Worm (Caenorhabditis elegans) whole organism, L2 larva: ENCODE measurements around the gene fbxa-128.
"Not testable (repeated sequence)": the region's sequence is repeated elsewhere in the genome, so short reads cannot be mapped to it uniquely, and the experiment has no call there.

Experiments
- C34F6.9 ChIP-seq: fragments of 150-350 bp; optimal IDR thresholded peaks from 2 replicates; lab custom pipeline; 2014; ENCODE audit warnings: missing biosample characterization, missing genetic modification characterization
- R02D3.7 ChIP-seq: fragments of 150-350 bp; optimal IDR thresholded peaks from 2 replicates; lab custom pipeline; 2014; ENCODE audit warnings: missing biosample characterization, missing genetic modification characterization
- Y55F3AM.14 ChIP-seq: fragments of 200-800 bp; sonication (Bioruptor generic); optimal IDR thresholded peaks from 2 replicates; lab custom pipeline; 2018; ENCODE audit warnings: mild to moderate bottlenecking, missing genetic modification characterization, missing compliant biosample characterization
- ZK546.5 ChIP-seq: sonication (generic microtip); optimal IDR thresholded peaks from 2 replicates; lab custom pipeline; 2017; ENCODE audit warnings: missing biosample characterization, missing genetic modification characterization
- aly-2 ChIP-seq: fragments of 150-350 bp; optimal IDR thresholded peaks from 2 replicates; lab custom pipeline; 2014; ENCODE audit warnings: missing biosample characterization, missing genetic modification characterization
- ama-1 ChIP-seq: fragments of 150-350 bp; optimal IDR thresholded peaks from 2 replicates; lab custom pipeline; 2018; ENCODE audit warnings: inconsistent platforms
- blmp-1 ChIP-seq: sonication (generic microtip); optimal IDR thresholded peaks from 2 replicates; lab custom pipeline; 2017; ENCODE audit warnings: missing genetic modification characterization, mild to moderate bottlenecking, missing compliant biosample characterization, antibody characterized with exemption, moderate library complexity; ENCODE audit not compliant: insufficient read depth
- ceh-16 ChIP-seq: fragments of 150-350 bp; optimal IDR thresholded peaks from 2 replicates; lab custom pipeline; 2014; ENCODE audit warnings: missing biosample characterization, missing genetic modification characterization
- ceh-82 ChIP-seq: fragments of 150-350 bp; optimal IDR thresholded peaks from 2 replicates; lab custom pipeline; 2014; ENCODE audit warnings: missing biosample characterization, missing genetic modification characterization
- dmd-4 ChIP-seq: sonication (generic microtip); optimal IDR thresholded peaks from 2 replicates; lab custom pipeline; 2017; ENCODE audit warnings: missing biosample characterization, missing genetic modification characterization
- elt-3 ChIP-seq: sonication (generic microtip); optimal IDR thresholded peaks from 2 replicates; lab custom pipeline; 2017; ENCODE audit warnings: missing biosample characterization, missing genetic modification characterization
- lin-11 ChIP-seq: fragments of 150-350 bp; sonication (generic microtip); optimal IDR thresholded peaks from 2 replicates; lab custom pipeline; 2014; ENCODE audit warnings: missing biosample characterization, missing genetic modification characterization, inconsistent platforms, mixed read lengths
- lin-13 ChIP-seq: fragments of 150-350 bp; optimal IDR thresholded peaks from 2 replicates; lab custom pipeline; 2014; ENCODE audit warnings: missing biosample characterization, missing genetic modification reagents, missing genetic modification characterization
- lin-39 ChIP-seq: fragments of 150-350 bp; optimal IDR thresholded peaks from 2 replicates; lab custom pipeline; 2014; ENCODE audit warnings: missing biosample characterization, missing genetic modification reagents, missing genetic modification characterization
- lsy-2 ChIP-seq, 2 experiments: fragments of 150-350 bp in 1 of 2; sonication (generic microtip) in 1 of 2; optimal IDR thresholded peaks; 2 replicates each; lab custom pipeline; 2014 to 2017; ENCODE audit warnings: missing biosample characterization in 2 of 2, missing genetic modification characterization in 2 of 2
- mdl-1 ChIP-seq, 2 experiments: fragments of 150-350 bp in 1 of 2; sonication (generic microtip) in 1 of 2; optimal IDR thresholded peaks; 2 replicates each; lab custom pipeline; 2017; ENCODE audit warnings: missing biosample characterization in 2 of 2, missing genetic modification characterization in 2 of 2
- nhr-10 ChIP-seq: sonication (generic microtip); optimal IDR thresholded peaks from 2 replicates; lab custom pipeline; 2017; ENCODE audit warnings: missing biosample characterization, missing genetic modification characterization
- nhr-129 ChIP-seq: fragments of 150-350 bp; optimal IDR thresholded peaks from 2 replicates; lab custom pipeline; 2014; ENCODE audit warnings: missing biosample characterization, missing genetic modification characterization
- nhr-21 ChIP-seq: fragments of 150-350 bp; optimal IDR thresholded peaks from 2 replicates; lab custom pipeline; 2014; ENCODE audit warnings: missing biosample characterization, missing genetic modification characterization
- nhr-237 ChIP-seq: fragments of 150-350 bp; optimal IDR thresholded peaks from 2 replicates; lab custom pipeline; 2014; ENCODE audit warnings: missing biosample characterization, missing genetic modification characterization
- skn-1 ChIP-seq: sonication (generic microtip); optimal IDR thresholded peaks from 2 replicates; lab custom pipeline; 2017; ENCODE audit warnings: missing biosample characterization, missing genetic modification characterization
- sma-3 ChIP-seq: sonication (generic microtip); optimal IDR thresholded peaks from 2 replicates; lab custom pipeline; 2016; ENCODE audit warnings: missing genetic modification reagents, missing genetic modification characterization, missing compliant biosample characterization
- sma-9 ChIP-seq, 2 experiments: fragments of 150-350 bp in 1 of 2; sonication (generic microtip) in 1 of 2; optimal IDR thresholded peaks; 2 replicates each; lab custom pipeline; 2014 to 2016; ENCODE audit warnings: missing genetic modification characterization in 2 of 2, mild to moderate bottlenecking in 1 of 2, missing biosample characterization in 1 of 2, missing compliant biosample characterization in 1 of 2, missing genetic modification reagents in 1 of 2, moderate library complexity in 1 of 2
- snpc-4 ChIP-seq: fragments of 150-350 bp; optimal IDR thresholded peaks from 2 replicates; lab custom pipeline; 2014; ENCODE audit warnings: missing biosample characterization, missing genetic modification characterization
- unc-55 ChIP-seq: fragments of 150-350 bp; sonication (generic microtip); optimal IDR thresholded peaks from 3 replicates; lab custom pipeline; 2014; ENCODE audit warnings: missing biosample characterization, missing genetic modification reagents, missing genetic modification characterization
- unc-62 ChIP-seq: fragments of 150-350 bp; optimal IDR thresholded peaks from 2 replicates; lab custom pipeline; 2014; ENCODE audit warnings: missing biosample characterization, missing genetic modification reagents, missing genetic modification characterization
- zag-1 ChIP-seq: fragments of 150-350 bp; optimal IDR thresholded peaks from 2 replicates; lab custom pipeline; 2014; ENCODE audit warnings: missing biosample characterization, missing genetic modification characterization
- ztf-11 ChIP-seq: sonication (generic microtip); optimal IDR thresholded peaks from 2 replicates; lab custom pipeline; 2017; ENCODE audit warnings: missing biosample characterization, missing genetic modification characterization
- ztf-4 ChIP-seq: fragments of 150-350 bp; optimal IDR thresholded peaks from 2 replicates; lab custom pipeline; 2014; ENCODE audit warnings: missing biosample characterization, missing genetic modification characterization

fbxa-128 gene

ce11 chrIII:11141791-11142490, 3.0 kb upstream of the fbxa-128 start, which contains the start of the genes Y47D3A.1 and pola-1 (continued):
- TF ChIP-seq zag-1 (no peak), lsy-2 (tag; optimal IDR thresholded peaks at IDR 0.05; lab: Kevin White, UChicago) (peak; percentile 48 to 88), ceh-82 (tag; lab: Kevin White, UChicago) (peak; percentile 62), lin-39 (no peak), snpc-4 (tag; lab: Kevin White, UChicago) (peak; percentile 82), ztf-4 (tag; lab: Kevin White, UChicago) (peak; percentile 26), ZK546.5 (tag; lab: Kevin White, UChicago) (peak; percentile 4), ceh-16 (tag; lab: Kevin White, UChicago) (no peak), Y55F3AM.14 (GFP tag; lab: Kevin White, UChicago) (peak; percentile 16), blmp-1 (tag; lab: Kevin White, UChicago) (peak; percentile 24), sma-3 (GFP tag; lab: Kevin White, UChicago) (peak; percentile 86), unc-55 (GFP tag; lab: Kevin White, UChicago) (peak; percentile 94), R02D3.7 (no peak), nhr-21 (tag; lab: Kevin White, UChicago) (peak; percentile 46), unc-62 (GFP tag; lab: Kevin White, UChicago) (no peak), aly-2 (tag; lab: Kevin White, UChicago) (no peak)

DNA sequence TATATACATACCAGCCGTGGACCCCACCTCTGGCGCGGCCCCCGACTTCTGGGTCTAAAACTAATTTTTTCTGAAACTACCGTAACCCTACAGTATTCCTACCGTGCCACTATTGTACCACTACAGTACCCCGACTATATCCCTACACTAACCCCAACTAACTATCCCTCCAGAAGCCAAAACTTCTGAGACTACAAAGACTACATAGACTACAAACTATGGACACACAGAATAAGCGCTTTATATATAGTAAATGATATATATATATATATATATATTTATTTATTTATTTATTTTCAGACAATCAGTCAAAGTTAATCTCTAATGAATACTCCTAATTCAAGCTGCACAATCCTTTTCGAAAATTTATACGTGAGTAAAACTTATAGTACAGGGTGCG, 7.4 kb downstream of the fbxa-128 start, which contains the start of gene pha-1:
pha-1 (plus strand) TSS at position 301 of the 400 bp plus-strand sequence.
- not testable (repeated sequence) for TF ChIP-seq sma-3 (GFP tag; lab: Kevin White, UChicago); zag-1; nhr-129
- TF ChIP-seq, all 48 proteins: peak for 0; not testable (repeated sequence) for 48

- TF ChIP-seq ceh-82 (tag; lab: Kevin White, UChicago) = no peak
- TF ChIP-seq dmd-4 (tag; lab: Kevin White, UChicago) = no peak
- TF ChIP-seq unc-55 (GFP tag; lab: Kevin White, UChicago) = peak; percentile 29
- peak; percentile 1 for TF ChIP-seq C34F6.9 (tag; lab: Kevin White, UChicago)
- TF ChIP-seq nhr-10 (tag; lab: Kevin White, UChicago) = no peak
- TF ChIP-seq ztf-11 (tag; lab: Kevin White, UChicago) = no peak
- no peak for TF ChIP-seq lin-13 (GFP tag; lab: Kevin White, UChicago)
Measured at ce11 chrIII:11129363-11129762, 9.6 kb downstream of the fbxa-128 start.

- TF ChIP-seq lin-11 (tag; lab: Kevin White, UChicago) (no peak), snpc-4 (tag; lab: Kevin White, UChicago) (no peak), nhr-10 (tag; lab: Kevin White, UChicago) (no peak), elt-3 (tag; lab: Kevin White, UChicago) (no peak), zag-1 (no peak), Y55F3AM.14 (GFP tag; lab: Kevin White, UChicago) (no peak), ama-1 (no peak), blmp-1 (tag; lab: Kevin White, UChicago) (no peak), skn-1 (tag; lab: Kevin White, UChicago) (no peak), nhr-237 (tag; lab: Kevin White, UChicago) (no peak), ceh-82 (tag; lab: Kevin White, UChicago) (no peak), nhr-129 (no peak), sma-9 (GFP tag; optimal IDR thresholded peaks at IDR 0.05; lab: Kevin White, UChicago) (no peak), sma-9 (tag; optimal IDR thresholded peaks at IDR 0.05; lab: Kevin White, UChicago) (no peak), lin-13 (GFP tag; lab: Kevin White, UChicago) (no peak), dmd-4 (tag; lab: Kevin White, UChicago) (no peak), lin-39 (no peak)
- TF ChIP-seq, all 48 proteins: peak for 0
Measured at ce11 chrIII:11127528-11127927, 11.4 kb downstream of the fbxa-128 start, which contains the start of gene Y48A6C.8. TSS of gene Y48A6C.8 (minus strand) at chrIII:11127628.

DNA sequence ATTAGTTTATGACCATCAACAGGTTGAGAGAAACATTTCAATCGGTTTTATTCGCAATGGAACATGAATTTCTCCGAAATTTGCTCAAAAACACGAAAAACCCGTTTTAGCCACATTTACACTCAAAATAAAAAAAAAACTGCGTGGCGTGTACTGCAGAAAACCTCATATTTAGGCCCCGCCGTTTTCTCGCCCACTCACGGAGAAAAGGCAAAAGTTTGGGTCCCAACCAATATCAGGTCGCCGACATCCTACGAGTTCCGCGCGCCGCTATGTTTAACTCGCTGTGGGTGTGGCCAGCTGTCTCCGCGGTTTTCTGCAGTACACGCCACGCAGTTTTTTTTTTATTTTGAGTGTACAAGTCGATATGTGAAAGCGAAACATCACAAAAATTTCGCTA, 15.1 kb downstream of the fbxa-128 start:
- TF ChIP-seq snpc-4 (tag; lab: Kevin White, UChicago) (peak; percentile 75), mdl-1 (tag; optimal IDR thresholded peaks at IDR 0.05; lab: Kevin White, UChicago) (no peak), ztf-4 (tag; lab: Kevin White, UChicago) (no peak)
